Fruit fly (Drosophila melanogaster) whole organism, adult: ENCODE data around the gene CG15152.

Experiments used
- CG11617 ChIP-seq: fragments of 200-800 bp; sonication (Bioruptor generic); optimal IDR thresholded peaks from 2 replicates; lab custom pipeline; 2017; ENCODE audit warnings: mild to moderate bottlenecking, missing biosample characterization, missing genetic modification reagents, missing genetic modification characterization
- CG12768 ChIP-seq: fragments of 200-800 bp; sonication (Bioruptor generic); optimal IDR thresholded peaks from 2 replicates; lab custom pipeline; 2017; ENCODE audit warnings: missing biosample characterization, missing genetic modification characterization, mild to moderate bottlenecking, moderate library complexity, missing genetic modification reagents
- CG14711 ChIP-seq: fragments of 200-800 bp; sonication (Bioruptor generic); optimal IDR thresholded peaks from 2 replicates; lab custom pipeline; 2018; ENCODE audit warnings: missing biosample characterization, mild to moderate bottlenecking, missing genetic modification characterization, moderate library complexity
- CG1620 ChIP-seq: fragments of 200-800 bp; sonication (Bioruptor generic); optimal IDR thresholded peaks from 2 replicates; lab custom pipeline; 2016; ENCODE audit warnings: missing biosample characterization, missing genetic modification characterization
- CG33017 ChIP-seq: fragments of 200-800 bp; sonication (Bioruptor generic); optimal IDR thresholded peaks from 2 replicates; lab custom pipeline; 2018; ENCODE audit warnings: missing biosample characterization, mild to moderate bottlenecking, missing genetic modification characterization, moderate library complexity
- CG5204 ChIP-seq: fragments of 200-800 bp; sonication (Bioruptor generic); optimal IDR thresholded peaks from 2 replicates; lab custom pipeline; 2016; ENCODE audit warnings: missing biosample characterization, missing genetic modification characterization
- CG7045 ChIP-seq: fragments of 200-800 bp; sonication (Bioruptor generic); optimal IDR thresholded peaks from 2 replicates; lab custom pipeline; 2017; ENCODE audit warnings: missing biosample characterization, mild to moderate bottlenecking, missing genetic modification characterization
- CG7101 ChIP-seq: fragments of 200-800 bp; sonication (Bioruptor generic); optimal IDR thresholded peaks from 2 replicates; lab custom pipeline; 2018; ENCODE audit warnings: missing biosample characterization, mild to moderate bottlenecking, missing genetic modification characterization, moderate library complexity
- Clk ChIP-seq: fragments of 200-800 bp; sonication (Bioruptor generic); optimal IDR thresholded peaks from 2 replicates; lab custom pipeline; 2017; ENCODE audit warnings: missing biosample characterization, missing genetic modification characterization
- Crg-1 ChIP-seq: fragments of 200-800 bp; sonication (Bioruptor generic); optimal IDR thresholded peaks from 2 replicates; lab custom pipeline; 2016; ENCODE audit warnings: missing biosample characterization, missing genetic modification characterization
- Hr96 ChIP-seq: fragments of 200-800 bp; sonication (Bioruptor generic); optimal IDR thresholded peaks from 2 replicates; lab custom pipeline; 2016; ENCODE audit warnings: missing biosample characterization, missing genetic modification characterization
- Mnt ChIP-seq: fragments of 200-800 bp; sonication (Bioruptor generic); optimal IDR thresholded peaks from 2 replicates; lab custom pipeline; 2016; ENCODE audit warnings: missing biosample characterization, mild to moderate bottlenecking, missing genetic modification characterization
- bab1 ChIP-seq: fragments of 200-800 bp; sonication (Bioruptor generic); optimal IDR thresholded peaks from 3 replicates; lab custom pipeline; 2019; ENCODE audit warnings: missing biosample characterization, mild to moderate bottlenecking, missing genetic modification characterization, moderate library complexity
- cic ChIP-seq: fragments of 200-800 bp; sonication (Bioruptor generic); optimal IDR thresholded peaks from 2 replicates; lab custom pipeline; 2017; ENCODE audit warnings: missing biosample characterization, mild to moderate bottlenecking, missing genetic modification characterization, moderate library complexity
- cnc ChIP-seq, 2 experiments: fragments of >200 bp; optimal IDR thresholded peaks; 2 replicates each; lab custom pipeline; 2017
- kay ChIP-seq: fragments of 200-800 bp; sonication (Bioruptor generic); peaks from one replicate; lab custom pipeline; 2016; ENCODE audit warnings: missing biosample characterization, missing genetic modification characterization, borderline replicate concordance
- ovo ChIP-seq: fragments of 200-800 bp; sonication (Bioruptor generic); optimal IDR thresholded peaks from 2 replicates; lab custom pipeline; 2016; ENCODE audit warnings: missing biosample characterization, missing genetic modification characterization
- pad ChIP-seq: fragments of 200-800 bp; sonication (Bioruptor generic); optimal IDR thresholded peaks from 3 replicates; lab custom pipeline; 2017; ENCODE audit warnings: missing biosample characterization, missing genetic modification characterization, mild to moderate bottlenecking, moderate library complexity, missing genetic modification reagents
- tj ChIP-seq: fragments of 200-800 bp; sonication (Bioruptor generic); optimal IDR thresholded peaks from 3 replicates; lab custom pipeline; 2017; ENCODE audit warnings: missing biosample characterization, mild to moderate bottlenecking, missing genetic modification characterization, moderate library complexity
- toe ChIP-seq: fragments of 200-800 bp; sonication (Bioruptor generic); optimal IDR thresholded peaks from 2 replicates; lab custom pipeline; 2016; ENCODE audit warnings: missing biosample characterization, missing genetic modification characterization

Gene CG15152

DNA sequence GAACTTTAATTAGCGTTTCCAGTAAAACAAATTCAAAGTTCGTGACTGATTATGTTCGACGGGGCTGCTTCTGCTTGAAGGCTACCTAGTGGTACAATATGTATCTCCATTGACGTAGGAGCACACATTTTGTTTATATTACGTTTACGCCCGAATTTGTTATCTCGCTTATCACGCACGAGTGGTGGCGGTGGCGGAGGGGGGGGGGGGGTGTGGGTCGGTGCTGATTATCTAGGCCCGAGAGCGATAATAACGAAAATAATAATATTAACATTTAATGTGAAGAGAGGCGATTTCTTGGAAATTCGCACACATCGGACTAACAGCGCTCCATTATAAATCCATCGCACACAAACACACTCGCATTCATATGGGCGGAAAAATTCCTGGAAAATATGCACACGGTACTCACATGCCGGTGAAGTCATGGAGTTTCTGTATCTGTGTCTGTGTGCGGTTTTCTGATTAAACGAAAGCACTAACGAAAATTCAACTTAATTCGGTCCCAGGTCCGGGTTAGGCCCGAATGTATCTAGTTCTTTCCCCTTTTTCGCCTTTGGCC, 33.2 kb downstream of the CG15152 start:
- TF ChIP-seq CG1620 (GFP tag; lab: Kevin White, UChicago) (no peak), cic (peak; percentile 96), toe (no peak), Mnt (GFP tag; lab: Kevin White, UChicago) (no peak), kay (GFP tag; lab: Kevin White, UChicago) (peak; percentile 2)

dm6 chr2L:18148552-18149219, 34.3 kb downstream of the CG15152 start:
- TF ChIP-seq cic (peak; percentile 100), CG5204 (GFP tag; lab: Kevin White, UChicago) (no peak), Hr96 (GFP tag; lab: Kevin White, UChicago) (peak; percentile 5), tj (GFP tag; lab: Kevin White, UChicago) (peak; percentile 65), Mnt (GFP tag; lab: Kevin White, UChicago) (peak; percentile 76), toe (peak; percentile 14), cnc (optimal IDR thresholded peaks at IDR 0.05; lab: Kevin White, UChicago) (no peak), pad (GFP tag; lab: Kevin White, UChicago) (peak; percentile 53), Clk (GFP tag; lab: Kevin White, UChicago) (peak; percentile 65), CG7101 (tag; lab: Kevin White, UChicago) (peak; percentile 84), Crg-1 (GFP tag; lab: Kevin White, UChicago) (peak; percentile 86), bab1 (GFP tag; lab: Kevin White, UChicago) (no peak), CG12768 (GFP tag; lab: Kevin White, UChicago) (peak; percentile 77), CG1620 (GFP tag; lab: Kevin White, UChicago) (peak; percentile 11), ovo (GFP tag; lab: Kevin White, UChicago) (peak; percentile 79), kay (GFP tag; lab: Kevin White, UChicago) (peak; percentile 90), CG33017 (tag; lab: Kevin White, UChicago) (peak; percentile 43), CG14711 (tag; lab: Kevin White, UChicago) (peak; percentile 60), CG11617 (peak; percentile 58), CG7045 (GFP tag; lab: Kevin White, UChicago) (peak; percentile 87)

DNA sequence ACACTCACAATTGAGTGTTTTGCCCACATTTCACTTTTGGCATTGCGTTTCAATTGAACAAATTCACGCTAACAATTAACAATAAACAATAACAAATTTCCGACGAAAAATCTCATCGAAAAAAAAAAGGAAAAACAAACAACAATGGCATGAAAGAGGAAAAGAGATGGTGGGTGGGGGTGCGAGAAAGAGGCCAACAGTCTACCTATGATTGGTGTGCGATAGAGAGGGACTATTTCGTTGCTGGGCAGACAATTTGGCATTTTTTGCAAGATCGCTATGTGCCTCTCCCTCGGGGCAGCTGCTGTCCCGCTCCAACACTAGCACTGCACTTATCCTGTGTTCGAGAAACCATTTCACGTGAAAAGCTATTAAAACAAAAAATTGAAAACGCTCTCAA, 35.6 kb downstream of the CG15152 start:
- no peak for TF ChIP-seq toe
- TF ChIP-seq tj (GFP tag; lab: Kevin White, UChicago) = peak; percentile 28

dm6 chr2L:18150393-18151133, 36.2 kb downstream of the CG15152 start:
- peak; percentile 31 for TF ChIP-seq kay (GFP tag; lab: Kevin White, UChicago)
- no peak for TF ChIP-seq Mnt (GFP tag; lab: Kevin White, UChicago)
- TF ChIP-seq Clk (GFP tag; lab: Kevin White, UChicago) = no peak
- TF ChIP-seq tj (GFP tag; lab: Kevin White, UChicago) = peak; percentile 7
- peak; percentile 22 for TF ChIP-seq cic

dm6 chr2L:18151134-18151825, 36.9 kb downstream of the CG15152 start:
- no peak for TF ChIP-seq pad (GFP tag; lab: Kevin White, UChicago)
- TF ChIP-seq toe = peak; percentile 55
- peak; percentile 90 for TF ChIP-seq cic
- TF ChIP-seq CG11617 = no peak
- TF ChIP-seq tj (GFP tag; lab: Kevin White, UChicago) = peak; percentile 93
- peak; percentile 64 for TF ChIP-seq CG5204 (GFP tag; lab: Kevin White, UChicago)
- peak; percentile 35 for TF ChIP-seq CG7045 (GFP tag; lab: Kevin White, UChicago)
- TF ChIP-seq kay (GFP tag; lab: Kevin White, UChicago) = no peak

- TF ChIP-seq Crg-1 (GFP tag; lab: Kevin White, UChicago) (peak; percentile 22), CG7101 (tag; lab: Kevin White, UChicago) (peak; percentile 25), Clk (GFP tag; lab: Kevin White, UChicago) (no peak), CG1620 (GFP tag; lab: Kevin White, UChicago) (peak; percentile 31), CG11617 (peak; percentile 20), ovo (GFP tag; lab: Kevin White, UChicago) (peak; percentile 70), cnc (optimal IDR thresholded peaks at IDR 0.05; lab: Kevin White, UChicago) (no peak)
Measured at dm6 chr2L:18151826-18152138, 37.4 kb downstream of the CG15152 start.
